Fruit fly (Drosophila melanogaster): Measurements from ENCODE around the gene IntS4.

Gene IntS4

DNA sequence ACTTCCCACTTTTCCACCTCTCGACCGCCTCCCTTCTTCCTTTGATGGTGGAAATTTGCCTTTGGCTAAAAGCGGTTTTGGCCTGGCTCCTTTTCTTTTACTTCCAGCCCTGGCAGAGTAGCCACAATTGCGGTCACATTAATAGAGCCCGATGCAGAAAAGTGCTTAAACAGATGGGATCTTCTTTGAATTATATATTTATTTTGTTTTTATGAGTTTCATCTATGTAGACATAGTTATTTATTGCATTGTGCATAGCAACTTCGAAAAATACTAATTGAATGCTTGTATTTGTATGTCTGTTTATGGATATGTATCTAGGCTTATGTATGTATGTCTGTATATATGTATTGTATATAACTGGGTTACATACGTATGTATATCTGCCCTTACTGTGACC lies 16.6 kb downstream of the IntS4 start:
- TF ChIP-seq h (optimal IDR thresholded peaks at IDR 0.05), result no peak
- TF ChIP-seq Sin3A (optimal IDR thresholded peaks at IDR 0.05), result no peak
- no peak for TF ChIP-seq psq (optimal IDR thresholded peaks at IDR 0.05)

DNA sequence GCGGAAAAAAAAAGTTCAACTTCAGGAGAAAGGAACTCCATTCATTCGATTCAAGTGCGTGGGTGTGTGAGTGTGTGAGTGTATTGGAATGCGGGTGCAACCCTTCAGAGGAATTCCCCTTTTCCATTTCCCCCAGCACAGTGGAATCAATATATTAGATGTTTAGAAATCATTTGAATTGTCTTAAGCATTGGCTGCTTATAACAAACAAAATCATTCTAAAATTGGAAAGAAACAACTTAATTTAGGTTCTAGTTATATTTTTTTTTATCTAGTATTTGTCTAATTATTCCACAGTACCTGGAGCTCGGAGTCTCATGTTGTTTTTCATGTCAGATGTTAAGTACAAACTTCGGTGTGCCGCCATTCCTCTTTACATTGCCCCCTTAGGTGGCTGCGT lies 19.6 kb downstream of the IntS4 start:
- no peak for TF ChIP-seq h (optimal IDR thresholded peaks at IDR 0.05)
- no peak for TF ChIP-seq insv (optimal IDR thresholded peaks at IDR 0.05)
- TF ChIP-seq ttk (optimal IDR thresholded peaks at IDR 0.05), result no peak
- TF ChIP-seq psq (optimal IDR thresholded peaks at IDR 0.05), result no peak
- no peak for TF ChIP-seq Myc (optimal IDR thresholded peaks at IDR 0.05)
- TF ChIP-seq Sin3A (optimal IDR thresholded peaks at IDR 0.05), result no peak

DNA sequence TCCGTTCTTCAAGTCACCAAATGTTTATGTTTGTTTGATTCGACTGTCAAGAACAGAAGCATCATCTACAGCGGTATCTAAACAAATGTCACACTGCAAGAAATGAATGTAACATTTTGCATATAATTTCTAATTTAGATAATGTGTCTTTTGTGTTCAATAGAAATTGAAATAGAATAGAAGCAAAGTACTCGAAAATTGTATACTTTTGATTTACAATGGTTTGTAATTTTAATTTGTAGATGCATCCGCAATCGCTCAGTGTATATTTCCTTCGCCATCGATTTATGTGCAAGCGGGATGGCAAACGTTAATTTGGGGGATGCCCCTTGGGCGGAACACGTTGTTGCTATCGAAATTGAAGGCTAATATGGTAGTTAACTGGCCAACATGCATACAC lies 20.4 kb downstream of the IntS4 start:
- TF ChIP-seq Myc (optimal IDR thresholded peaks at IDR 0.05) (no peak), h (optimal IDR thresholded peaks at IDR 0.05) (no peak), insv (optimal IDR thresholded peaks at IDR 0.05) (no peak), psq (optimal IDR thresholded peaks at IDR 0.05) (no peak), ttk (optimal IDR thresholded peaks at IDR 0.05) (no peak), Sin3A (optimal IDR thresholded peaks at IDR 0.05) (no peak)

DNA sequence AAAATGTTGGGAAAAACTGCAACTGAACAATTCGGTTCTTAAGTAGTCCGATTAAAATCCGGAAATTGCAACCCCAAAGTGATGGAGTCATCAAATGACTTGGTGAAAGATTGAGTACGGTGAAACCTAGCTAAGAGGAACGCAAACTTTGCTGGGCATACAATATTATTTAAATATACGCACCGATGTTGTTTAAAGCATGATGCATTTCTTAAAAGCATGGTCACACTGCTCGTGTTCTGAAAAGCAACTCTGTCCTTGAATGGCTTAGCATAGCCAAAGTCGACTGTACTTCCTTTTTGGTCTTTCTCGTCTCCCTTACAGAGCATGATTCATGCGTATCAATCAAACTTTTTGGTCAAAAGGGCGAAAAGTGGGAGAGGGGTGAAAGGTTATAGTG lies 21.9 kb downstream of the IntS4 start:
- TF ChIP-seq Myc (optimal IDR thresholded peaks at IDR 0.05) (no peak), h (optimal IDR thresholded peaks at IDR 0.05) (no peak), insv (optimal IDR thresholded peaks at IDR 0.05) (no peak), psq (optimal IDR thresholded peaks at IDR 0.05) (no peak), Sin3A (optimal IDR thresholded peaks at IDR 0.05) (no peak), ttk (optimal IDR thresholded peaks at IDR 0.05) (no peak)

DNA sequence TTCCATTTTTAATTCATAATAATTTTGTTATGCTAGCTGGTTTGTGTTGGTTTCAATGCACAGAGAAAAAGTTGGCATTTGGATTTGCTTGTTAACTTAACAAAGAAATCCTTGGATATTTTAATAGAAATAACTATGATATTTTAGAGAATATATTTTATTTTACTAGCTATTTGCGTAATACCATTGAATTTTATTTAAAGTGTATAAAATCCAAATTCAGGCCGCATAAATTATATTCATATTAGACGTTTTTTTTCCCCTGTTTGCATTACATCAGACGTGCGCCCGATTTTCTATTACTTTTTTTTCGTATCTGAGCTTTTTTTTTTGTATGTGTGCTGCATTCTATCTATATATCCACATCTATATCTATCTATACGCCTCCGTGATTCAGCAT lies 23.8 kb downstream of the IntS4 start:
- no peak for TF ChIP-seq Sin3A (optimal IDR thresholded peaks at IDR 0.05)
- no peak for TF ChIP-seq Myc (optimal IDR thresholded peaks at IDR 0.05)
- no peak for TF ChIP-seq insv (optimal IDR thresholded peaks at IDR 0.05)
- no peak for TF ChIP-seq psq (optimal IDR thresholded peaks at IDR 0.05)
- TF ChIP-seq ttk (optimal IDR thresholded peaks at IDR 0.05), result no peak
- TF ChIP-seq h (optimal IDR thresholded peaks at IDR 0.05), result no peak

DNA sequence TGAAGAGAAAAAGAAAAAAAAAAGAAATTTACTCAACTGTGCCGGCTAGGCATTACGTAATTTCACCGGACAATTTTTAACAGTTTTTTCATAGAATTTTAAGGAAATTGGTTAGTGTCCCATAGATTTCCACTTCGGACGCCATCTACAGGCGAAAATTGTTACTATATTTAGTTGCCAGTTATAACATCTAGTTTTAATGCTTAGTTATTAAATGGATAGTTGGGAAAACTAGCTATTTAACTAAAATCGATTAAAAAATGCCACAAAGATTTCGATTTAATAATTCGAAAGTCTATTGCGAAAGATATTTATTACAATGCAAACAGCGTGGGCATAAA lies 24.3 kb downstream of the IntS4 start:
- TF ChIP-seq Sin3A (optimal IDR thresholded peaks at IDR 0.05) (no peak), h (optimal IDR thresholded peaks at IDR 0.05) (no peak), Myc (optimal IDR thresholded peaks at IDR 0.05) (no peak), ttk (optimal IDR thresholded peaks at IDR 0.05) (no peak), psq (optimal IDR thresholded peaks at IDR 0.05) (no peak), insv (optimal IDR thresholded peaks at IDR 0.05) (no peak)

DNA sequence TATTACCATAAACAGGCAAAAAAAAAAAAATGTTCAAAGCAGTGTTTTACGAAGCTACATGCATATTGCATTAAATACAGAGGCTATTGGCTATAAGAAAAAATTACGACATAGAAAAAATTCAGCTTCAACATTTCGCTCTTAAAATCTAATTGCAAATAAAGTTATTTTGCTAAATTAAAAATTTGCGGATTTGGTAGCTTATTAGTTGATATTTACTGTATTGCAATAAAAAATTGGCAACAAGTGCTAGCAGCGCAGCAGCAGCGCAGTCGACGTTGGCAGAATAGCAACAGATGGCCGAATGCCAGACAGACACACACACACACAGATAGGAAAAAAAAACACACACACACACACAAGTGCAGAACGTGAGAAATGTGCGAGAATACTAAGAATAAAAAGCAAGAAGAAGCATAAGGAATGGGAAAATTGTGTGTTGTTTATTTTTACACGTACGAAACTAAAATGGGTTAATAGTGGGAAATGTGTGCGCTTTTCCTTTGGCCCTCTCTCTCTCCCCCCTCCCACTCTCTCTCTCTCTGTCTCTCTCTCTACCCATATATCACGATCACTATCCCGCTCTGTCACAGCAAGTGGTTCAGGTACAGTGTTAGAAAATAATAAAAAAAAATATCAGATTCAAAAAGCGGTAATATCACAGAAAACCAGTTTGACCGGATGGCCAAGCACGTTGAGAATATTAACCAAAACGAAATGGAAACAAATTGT lies 24.8 kb downstream of the IntS4 start:
- no peak for TF ChIP-seq Sin3A (optimal IDR thresholded peaks at IDR 0.05)

DNA sequence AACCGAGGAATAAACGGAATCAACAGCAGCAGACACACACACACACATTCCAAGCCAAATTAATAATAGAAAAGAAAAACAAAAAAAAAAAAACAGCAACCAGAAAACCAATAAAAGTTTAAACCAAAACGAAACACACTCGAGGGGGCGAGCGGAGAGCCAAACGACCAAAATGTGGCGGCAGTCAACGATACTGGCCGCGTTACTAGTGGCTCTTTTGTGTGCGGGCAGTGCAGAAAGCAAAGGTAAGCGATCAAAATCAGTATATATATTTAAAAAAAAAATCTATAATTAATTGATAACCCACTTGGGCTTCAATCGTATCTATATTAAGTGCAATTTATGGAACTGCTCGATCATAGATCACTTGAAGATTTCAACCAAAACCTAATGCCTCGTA lies 26.8 kb downstream of the IntS4 start:
- TF ChIP-seq Sin3A (optimal IDR thresholded peaks at IDR 0.05) (no peak), psq (optimal IDR thresholded peaks at IDR 0.05) (no peak), ttk (optimal IDR thresholded peaks at IDR 0.05) (no peak), Myc (optimal IDR thresholded peaks at IDR 0.05) (no peak), insv (optimal IDR thresholded peaks at IDR 0.05) (no peak), h (optimal IDR thresholded peaks at IDR 0.05) (no peak)

DNA sequence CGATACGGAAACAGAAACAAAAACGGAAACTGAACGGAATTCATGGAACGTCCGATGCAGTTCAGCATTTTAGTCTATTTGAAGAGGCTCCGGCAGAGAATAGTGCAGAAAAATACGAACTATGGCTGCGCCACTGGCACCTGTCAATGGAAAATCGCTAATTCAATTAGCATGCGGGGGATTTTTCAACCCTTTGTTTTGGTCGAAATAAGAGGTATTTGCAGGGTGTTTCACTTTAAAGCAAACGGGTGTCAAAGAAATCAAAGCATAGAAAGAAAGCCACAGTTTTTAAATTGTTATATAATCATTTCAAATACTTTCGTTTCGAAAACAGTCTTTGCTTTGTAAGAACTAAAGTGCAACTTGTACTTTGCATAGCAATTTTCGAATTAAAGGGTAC lies 29.0 kb downstream of the IntS4 start, which contains the start of gene PIP82:
Gene PIP82, minus strand, starts transcription at position 101 of the 400 bp plus-strand sequence.
- TF ChIP-seq psq (optimal IDR thresholded peaks at IDR 0.05) (no peak), Myc (optimal IDR thresholded peaks at IDR 0.05) (no peak), insv (optimal IDR thresholded peaks at IDR 0.05) (no peak), h (optimal IDR thresholded peaks at IDR 0.05) (no peak), Sin3A (optimal IDR thresholded peaks at IDR 0.05) (no peak), ttk (optimal IDR thresholded peaks at IDR 0.05) (no peak)

DNA sequence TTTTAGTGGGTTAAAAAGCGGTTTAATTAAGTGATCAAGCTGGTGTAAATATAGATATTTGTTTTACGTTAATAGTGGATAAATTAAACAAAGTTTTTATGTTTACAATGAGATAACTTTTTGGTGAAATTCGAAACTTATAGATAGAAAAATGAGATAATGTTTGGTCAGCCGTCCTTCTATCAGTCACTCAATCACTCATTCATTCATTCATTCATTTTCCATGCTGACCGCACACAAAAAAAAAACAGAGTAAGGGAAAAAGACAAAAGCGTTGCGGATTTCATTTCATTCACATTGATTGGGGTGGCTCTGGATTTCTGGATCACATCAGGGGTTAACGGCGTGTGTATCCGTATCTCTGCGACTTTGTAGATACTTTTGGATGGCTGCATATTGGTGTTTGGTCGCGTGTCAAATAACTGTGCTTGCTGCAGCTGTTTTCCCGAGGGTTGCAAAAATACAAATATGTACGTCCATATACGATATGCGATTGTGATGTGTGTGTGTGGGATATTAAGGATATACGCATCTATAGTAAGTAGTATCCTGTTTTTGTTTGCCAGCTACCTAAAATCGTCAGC lies 34.9 kb downstream of the IntS4 start:
- TF ChIP-seq Sin3A (optimal IDR thresholded peaks at IDR 0.05), result no peak
- no peak for TF ChIP-seq h (optimal IDR thresholded peaks at IDR 0.05)
- no peak for TF ChIP-seq insv (optimal IDR thresholded peaks at IDR 0.05)
- no peak for TF ChIP-seq ttk (optimal IDR thresholded peaks at IDR 0.05)
- no peak for TF ChIP-seq Myc (optimal IDR thresholded peaks at IDR 0.05)
- no peak for TF ChIP-seq psq (optimal IDR thresholded peaks at IDR 0.05)

DNA sequence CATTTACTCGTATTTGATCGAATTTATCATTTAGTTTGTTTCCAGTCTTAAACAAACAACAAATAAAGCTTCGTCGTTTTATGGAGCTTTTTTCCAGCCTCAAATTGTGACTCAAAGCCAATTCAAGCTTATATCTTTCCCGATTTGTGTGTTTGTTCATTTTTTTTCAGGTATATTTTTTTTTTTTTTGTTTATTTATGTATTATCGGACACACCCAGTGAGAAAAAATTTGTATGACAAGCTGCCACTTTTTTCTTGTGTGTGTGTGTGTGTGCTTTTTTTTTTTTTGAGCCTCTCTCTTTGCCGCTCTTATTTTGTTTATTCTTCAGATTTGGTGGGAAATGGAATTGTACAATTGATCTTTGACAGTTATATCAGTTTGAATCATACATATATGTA lies 36.1 kb downstream of the IntS4 start:
- TF ChIP-seq Myc (optimal IDR thresholded peaks at IDR 0.05) (no peak), Sin3A (optimal IDR thresholded peaks at IDR 0.05) (no peak), psq (optimal IDR thresholded peaks at IDR 0.05) (no peak), h (optimal IDR thresholded peaks at IDR 0.05) (no peak), insv (optimal IDR thresholded peaks at IDR 0.05) (no peak), ttk (optimal IDR thresholded peaks at IDR 0.05) (no peak)

DNA sequence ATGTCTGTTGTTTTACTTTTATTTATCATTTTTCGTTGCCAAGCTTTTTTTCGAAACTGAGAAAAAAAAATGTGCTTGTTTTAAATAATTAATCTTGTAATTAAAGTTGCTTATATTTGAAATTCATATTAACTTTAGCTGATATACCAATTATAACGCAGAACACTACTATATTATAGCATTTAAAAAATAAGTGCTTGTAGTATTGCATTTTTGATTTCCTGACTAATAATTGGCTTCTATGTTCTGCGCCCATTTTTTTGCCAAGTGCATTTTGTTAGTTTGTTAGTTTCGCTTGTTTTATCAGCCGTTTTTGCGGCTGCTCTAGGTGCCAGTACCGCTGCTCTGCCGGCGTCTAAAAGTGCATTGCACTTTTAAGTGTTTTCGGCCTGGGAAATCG lies 37.1 kb downstream of the IntS4 start:
- no peak for TF ChIP-seq ttk (optimal IDR thresholded peaks at IDR 0.05)
- TF ChIP-seq psq (optimal IDR thresholded peaks at IDR 0.05), result no peak
- no peak for TF ChIP-seq h (optimal IDR thresholded peaks at IDR 0.05)
- no peak for TF ChIP-seq insv (optimal IDR thresholded peaks at IDR 0.05)
- TF ChIP-seq Myc (optimal IDR thresholded peaks at IDR 0.05), result no peak
- TF ChIP-seq Sin3A (optimal IDR thresholded peaks at IDR 0.05), result no peak

DNA sequence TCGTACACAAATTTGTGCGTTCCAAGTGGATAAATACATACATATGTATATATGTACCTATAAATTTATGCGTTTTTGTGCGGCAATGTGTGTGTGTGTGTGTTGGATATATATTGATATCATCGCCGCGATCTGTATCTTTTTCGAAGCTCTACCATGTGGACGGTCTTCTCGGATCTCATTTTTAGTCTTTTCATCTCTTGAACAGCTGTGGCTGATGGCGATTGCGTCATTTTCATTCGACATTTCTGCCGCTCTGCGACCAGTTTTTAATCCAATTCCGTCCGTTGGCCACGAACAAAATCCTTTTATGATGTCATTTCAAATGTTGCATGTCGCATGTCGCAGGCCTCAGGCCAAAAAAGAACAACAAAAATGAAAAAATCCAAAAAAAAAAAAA lies 38.1 kb downstream of the IntS4 start:
- TF ChIP-seq ttk (optimal IDR thresholded peaks at IDR 0.05) (no peak), Myc (optimal IDR thresholded peaks at IDR 0.05) (no peak), h (optimal IDR thresholded peaks at IDR 0.05) (no peak), psq (optimal IDR thresholded peaks at IDR 0.05) (no peak), Sin3A (optimal IDR thresholded peaks at IDR 0.05) (no peak), insv (optimal IDR thresholded peaks at IDR 0.05) (no peak)
